Fruit fly (Drosophila melanogaster) whole organism: ENCODE results near the gene ru.

Source experiments
- CG8478 ChIP-seq: fragments of >200 bp; optimal IDR thresholded peaks from 2 replicates; lab custom pipeline; 2018; ENCODE audit warnings: inconsistent platforms
- Dll ChIP-seq: fragments of >200 bp; optimal IDR thresholded peaks from 2 replicates; lab custom pipeline; 2017
- EcR ChIP-seq, 2 experiments: fragments of >200 bp; optimal IDR thresholded peaks; 2 replicates each; lab custom pipeline; 2017; ENCODE audit warnings: missing biosample characterization in 2 of 2, missing genetic modification characterization in 2 of 2, missing genetic modification reagents in 2 of 2
- pan ChIP-seq: fragments of >200 bp; optimal IDR thresholded peaks from 2 replicates; lab custom pipeline; 2017
- psq ChIP-seq: fragments of >200 bp; optimal IDR thresholded peaks from 2 replicates; lab custom pipeline; 2017
- usp ChIP-seq: fragments of >200 bp; optimal IDR thresholded peaks from 2 replicates; lab custom pipeline; 2017; ENCODE audit warnings: missing biosample characterization, missing genetic modification characterization, mixed read lengths

The ru gene

dm6 chr3L:1370099-1370678, at the start of gene ru:
TSS of gene ru (plus strand) at chr3L:1370628.
- no peak for TF ChIP-seq Dll (lab: Kevin White, UChicago)
- TF ChIP-seq CG8478 (lab: Kevin White, UChicago) = no peak
- no peak for TF ChIP-seq psq
- no peak for TF ChIP-seq usp (GFP tag; lab: Kevin White, UChicago)
- TF ChIP-seq EcR (GFP tag; optimal IDR thresholded peaks at IDR 0.05; lab: Kevin White, UChicago) = no peak
- TF ChIP-seq pan = no peak

dm6 chr3L:1320931-1321556, 49.4 kb upstream of the ru start:
- TF ChIP-seq pan (no peak), usp (GFP tag; lab: Kevin White, UChicago) (no peak), psq (no peak), Dll (lab: Kevin White, UChicago) (no peak), EcR (GFP tag; optimal IDR thresholded peaks at IDR 0.05; lab: Kevin White, UChicago) (no peak), CG8478 (lab: Kevin White, UChicago) (no peak)

- TF ChIP-seq EcR (GFP tag; optimal IDR thresholded peaks at IDR 0.05; lab: Kevin White, UChicago) (no peak), psq (no peak), usp (GFP tag; lab: Kevin White, UChicago) (no peak), Dll (lab: Kevin White, UChicago) (no peak), pan (no peak), CG8478 (lab: Kevin White, UChicago) (no peak)
Measured at dm6 chr3L:1322159-1322558, 48.3 kb upstream of the ru start.

dm6 chr3L:1322706-1323105, 47.7 kb upstream of the ru start, which contains the start of gene CG9184:
TSS of gene CG9184 (minus strand) at chr3L:1322806.
- TF ChIP-seq psq (no peak), CG8478 (lab: Kevin White, UChicago) (no peak), usp (GFP tag; lab: Kevin White, UChicago) (no peak), EcR (GFP tag; optimal IDR thresholded peaks at IDR 0.05; lab: Kevin White, UChicago) (no peak), Dll (lab: Kevin White, UChicago) (no peak), pan (no peak)

dm6 chr3L:1323136-1323535, 47.3 kb upstream of the ru start:
- TF ChIP-seq pan (no peak), EcR (GFP tag; optimal IDR thresholded peaks at IDR 0.05; lab: Kevin White, UChicago) (no peak), usp (GFP tag; lab: Kevin White, UChicago) (no peak), psq (no peak)

dm6 chr3L:1324818-1325625, 45.4 kb upstream of the ru start:
- no peak for TF ChIP-seq CG8478 (lab: Kevin White, UChicago)
- no peak for TF ChIP-seq EcR (GFP tag; optimal IDR thresholded peaks at IDR 0.05; lab: Kevin White, UChicago)
- TF ChIP-seq usp (GFP tag; lab: Kevin White, UChicago) = no peak
- TF ChIP-seq psq = no peak

DNA sequence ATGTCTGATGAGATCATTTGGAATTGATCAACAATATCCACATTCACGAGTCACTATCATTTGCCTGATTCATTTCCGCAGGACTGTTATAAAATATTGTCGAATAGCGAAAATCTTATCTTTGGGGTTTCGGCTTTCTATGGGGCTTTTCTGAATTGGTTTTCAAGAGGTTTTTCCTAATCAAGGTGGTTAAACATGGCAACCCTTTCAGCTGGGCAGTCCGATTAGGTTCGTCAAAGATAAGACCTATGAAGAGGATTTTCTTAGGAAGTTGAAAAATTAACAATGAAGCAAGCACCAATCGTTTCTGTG, 44.8 kb upstream of the ru start:
- no peak for TF ChIP-seq CG8478 (lab: Kevin White, UChicago)
- no peak for TF ChIP-seq usp (GFP tag; lab: Kevin White, UChicago)
- no peak for TF ChIP-seq Dll (lab: Kevin White, UChicago)

DNA sequence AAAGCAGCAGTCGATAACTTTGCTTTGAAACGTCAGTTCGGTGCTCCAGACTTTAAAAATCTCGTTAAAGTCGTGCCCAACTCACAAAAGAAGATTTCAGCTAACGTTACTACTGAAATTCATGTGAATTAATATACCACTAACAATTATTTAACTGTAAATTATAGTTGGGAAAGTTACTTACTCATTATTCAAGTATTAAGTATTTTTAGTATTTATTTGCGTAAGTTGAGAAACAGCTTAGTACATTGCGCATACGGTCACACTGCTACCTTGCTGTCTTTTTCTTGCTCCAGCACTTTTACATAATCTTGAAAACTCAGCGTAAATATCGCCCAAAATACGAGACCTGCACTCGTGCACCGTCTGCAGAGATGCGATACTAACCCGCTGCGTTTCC, 40.7 kb upstream of the ru start, which contains the start of gene ND-ACP:
Gene ND-ACP (plus strand): TSS at position 226 of the 400 bp plus-strand sequence.
- TF ChIP-seq psq (no peak), pan (no peak), usp (GFP tag; lab: Kevin White, UChicago) (no peak), EcR (GFP tag; optimal IDR thresholded peaks at IDR 0.05; lab: Kevin White, UChicago) (no peak), Dll (lab: Kevin White, UChicago) (no peak), CG8478 (lab: Kevin White, UChicago) (no peak)

DNA sequence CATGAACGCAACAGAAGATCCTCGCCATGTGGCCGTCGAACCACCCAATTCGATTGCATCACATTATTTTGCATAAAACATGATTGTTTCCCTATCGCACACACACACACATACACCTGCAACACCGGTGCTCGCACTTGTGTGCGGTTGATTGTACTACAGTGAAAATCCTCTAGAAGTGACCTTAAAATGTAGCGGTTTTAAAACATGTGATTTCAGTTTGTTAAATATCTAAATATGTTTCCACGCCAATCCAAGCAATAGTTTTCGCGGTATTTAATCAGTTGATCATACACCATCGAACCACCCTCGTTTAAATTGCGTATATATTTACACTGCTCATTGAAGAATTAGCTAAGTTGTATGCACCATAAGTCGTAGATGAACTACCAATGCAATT, 40.0 kb upstream of the ru start:
- no peak for TF ChIP-seq EcR (GFP tag; optimal IDR thresholded peaks at IDR 0.05; lab: Kevin White, UChicago)
- TF ChIP-seq psq = no peak
- no peak for TF ChIP-seq Dll (lab: Kevin White, UChicago)
- no peak for TF ChIP-seq CG8478 (lab: Kevin White, UChicago)
- no peak for TF ChIP-seq usp (GFP tag; lab: Kevin White, UChicago)
- no peak for TF ChIP-seq pan

DNA sequence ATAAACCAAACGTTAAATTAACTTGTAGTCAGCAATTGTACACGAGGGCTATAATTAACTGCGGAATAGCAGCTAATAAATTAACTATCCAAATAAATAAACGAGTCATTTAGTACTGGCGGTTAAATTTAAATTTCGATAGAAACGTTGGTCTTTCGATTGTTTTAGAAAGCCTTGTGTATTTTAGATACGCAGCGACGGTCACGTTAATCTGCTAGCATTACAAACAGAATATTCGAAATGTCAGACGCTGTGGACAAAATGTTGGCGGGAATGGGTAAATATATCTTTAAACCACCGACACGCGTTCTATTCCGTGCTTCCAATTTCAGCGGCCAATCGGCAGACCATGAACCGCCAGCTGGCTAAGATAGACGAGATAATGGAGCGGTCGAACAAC, 38.9 kb upstream of the ru start, which contains the start of gene msd1:
Gene msd1 (plus strand): TSS at position 203 of the 400 bp plus-strand sequence.
- no peak for TF ChIP-seq psq
- no peak for TF ChIP-seq CG8478 (lab: Kevin White, UChicago)
- no peak for TF ChIP-seq usp (GFP tag; lab: Kevin White, UChicago)
- TF ChIP-seq pan = no peak
- no peak for TF ChIP-seq EcR (GFP tag; optimal IDR thresholded peaks at IDR 0.05; lab: Kevin White, UChicago)
- no peak for TF ChIP-seq Dll (lab: Kevin White, UChicago)

- TF ChIP-seq Dll (lab: Kevin White, UChicago) (no peak), psq (no peak)
Measured at dm6 chr3L:1332973-1333372, 37.5 kb upstream of the ru start, which contains the start of gene msd5. TSS of gene msd5 (minus strand) at chr3L:1333146.
